Worm (Caenorhabditis elegans): Measurements from ENCODE around the gene skr-8.

DNA sequence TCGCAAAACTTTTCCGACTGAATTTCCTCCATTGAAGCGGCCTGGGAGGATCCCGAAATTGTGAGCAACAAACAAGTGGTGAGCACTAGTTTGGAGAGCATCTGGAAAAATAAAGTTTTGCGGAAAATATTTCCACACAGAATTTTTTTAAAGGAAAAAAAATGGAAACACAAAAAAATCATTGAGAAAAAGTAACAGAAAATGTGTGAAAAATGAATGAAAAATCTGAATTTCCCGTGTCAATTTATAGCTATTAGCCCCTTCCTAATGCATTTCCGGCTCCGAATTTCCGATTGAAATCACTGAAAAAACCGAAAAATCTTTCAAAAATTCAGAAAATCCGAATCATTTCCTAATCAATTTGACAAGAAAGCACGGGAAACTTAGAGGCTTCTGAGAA lies 26.2 kb upstream of the skr-8 start, which contains the start of gene flp-17:
- no peak for TF ChIP-seq scrt-1 (GFP tag; IDR thresholded peaks at IDR 0.05)
- no peak for TF ChIP-seq ceh-13 (GFP tag; optimal IDR thresholded peaks at IDR 0.05)
- no peak for TF ChIP-seq ama-1 (optimal IDR thresholded peaks at IDR 0.05)
- TF ChIP-seq B0310.2 (tag; optimal IDR thresholded peaks at IDR 0.05), result no peak
- TF ChIP-seq flt-1 (GFP tag; IDR thresholded peaks at IDR 0.05), result no peak
- no peak for TF ChIP-seq sea-1 (GFP tag; conservative IDR thresholded peaks at IDR 0.05)
- TF ChIP-seq tra-4 (tag; optimal IDR thresholded peaks at IDR 0.05), result no peak
